Worm (Caenorhabditis elegans): Measurements from ENCODE around the gene nhr-185.
A peak's percentile ranks its signal among the peaks of the same experiment; 100 is the strongest.

The nhr-185 gene

DNA sequence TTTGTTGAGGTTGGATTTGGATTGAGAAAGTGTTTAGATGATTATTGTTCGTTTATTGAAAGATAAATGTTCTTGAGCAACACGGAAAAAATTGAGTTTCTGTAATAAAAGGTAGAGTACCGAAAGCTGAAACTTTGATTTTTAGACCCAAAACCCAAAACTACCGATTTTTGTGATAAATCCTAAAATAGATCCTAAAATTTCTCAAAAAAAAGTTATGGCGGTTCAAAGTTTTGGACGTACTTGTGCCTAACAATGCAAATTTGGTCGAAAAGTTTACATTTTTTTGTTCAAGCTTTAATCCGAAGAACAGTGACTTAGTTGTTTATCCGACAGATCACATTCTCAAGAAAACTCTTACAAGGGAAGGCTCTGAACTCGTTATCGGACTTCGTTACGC is at the start of gene nhr-185:
TSS of gene nhr-185 (minus strand) at position 101 of the 400 bp plus-strand sequence.
- TF ChIP-seq tbp1 (GFP tag; optimal IDR thresholded peaks at IDR 0.05) = no peak

DNA sequence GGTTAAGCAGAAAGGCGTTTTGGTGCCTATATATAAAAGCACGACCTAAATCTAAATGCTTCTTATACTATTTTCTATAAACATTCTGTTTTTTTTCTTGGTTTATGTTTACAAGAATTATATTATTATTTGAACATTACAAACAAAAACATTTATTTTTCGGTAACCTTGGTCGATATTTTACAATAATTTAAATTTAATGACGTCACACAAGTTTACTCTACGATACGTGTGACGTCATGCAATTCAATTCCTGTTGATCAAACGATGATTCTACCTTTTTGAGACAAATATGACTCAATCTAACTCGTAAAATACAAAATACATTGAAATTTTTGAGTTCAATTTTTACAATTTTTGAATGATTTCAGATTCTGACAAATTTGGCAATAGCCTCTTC is 48.9 kb upstream of the nhr-185 start:
- TF ChIP-seq sptf-2 (GFP tag; optimal IDR thresholded peaks at IDR 0.05) = no peak
- TF ChIP-seq akir-1 (GFP tag; optimal IDR thresholded peaks at IDR 0.05) = no peak
- TF ChIP-seq T26A5.8 (tag; optimal IDR thresholded peaks at IDR 0.05) = no peak
- no peak for TF ChIP-seq bed-2 (GFP tag; IDR thresholded peaks at IDR 0.05)
- TF ChIP-seq K11D2.4 (GFP tag; IDR thresholded peaks at IDR 0.05) = no peak
- no peak for TF ChIP-seq nhr-80 (tag; optimal IDR thresholded peaks at IDR 0.05)
- no peak for TF ChIP-seq lin-54 (GFP tag; optimal IDR thresholded peaks at IDR 0.05)

DNA sequence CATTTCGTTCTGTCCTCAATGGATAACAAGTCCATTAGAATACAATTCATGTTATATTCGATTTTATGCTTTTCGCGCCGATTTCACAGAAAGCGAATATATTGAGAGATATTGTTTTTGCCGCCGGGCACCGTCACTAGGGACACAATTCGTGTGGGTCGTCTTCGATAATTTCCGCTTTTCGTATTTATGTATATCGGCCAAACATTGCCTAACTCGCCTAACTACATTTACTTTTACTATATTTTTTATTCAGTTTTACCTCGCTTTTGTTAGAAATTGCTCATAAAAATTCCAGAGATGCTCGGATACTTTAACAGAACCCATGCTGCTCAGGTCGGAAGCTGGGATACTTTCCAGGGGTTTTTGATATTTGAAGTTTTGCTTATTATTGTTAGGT is 47.5 kb upstream of the nhr-185 start, which contains the start of gene sre-9:
TSS of gene sre-9 (plus strand) at position 301 of the 400 bp plus-strand sequence.
- TF ChIP-seq D2030.7 (GFP tag; IDR thresholded peaks at IDR 0.05) = no peak
- TF ChIP-seq aptf-2 (GFP tag; conservative IDR thresholded peaks at IDR 0.05) = no peak
- no peak for TF ChIP-seq nfya-1 (tag; optimal IDR thresholded peaks at IDR 0.05; ENCODE audit: borderline replicate concordance, insufficient read depth)
- no peak for TF ChIP-seq K11D2.4 (GFP tag; IDR thresholded peaks at IDR 0.05)
- no peak for TF ChIP-seq xnd-1 (tag; optimal IDR thresholded peaks at IDR 0.05)
- no peak for TF ChIP-seq ztf-22 (GFP tag; optimal IDR thresholded peaks at IDR 0.05)
- no peak for TF ChIP-seq nfyb-1 (GFP tag; IDR thresholded peaks at IDR 0.05)
- no peak for TF ChIP-seq dpff-1 (tag; optimal IDR thresholded peaks at IDR 0.05)
- no peak for TF ChIP-seq madf-3 (GFP tag; IDR thresholded peaks at IDR 0.05)
- no peak for TF ChIP-seq pbrm-1 (GFP tag; IDR thresholded peaks at IDR 0.05)
- no peak for TF ChIP-seq ceh-79 (tag; optimal IDR thresholded peaks at IDR 0.05)
- no peak for TF ChIP-seq Y56A3A.18 (GFP tag; IDR thresholded peaks at IDR 0.05)
- TF ChIP-seq Y67H2A.10 (GFP tag; conservative IDR thresholded peaks at IDR 0.05) = no peak
- no peak for TF ChIP-seq tbx-9 (tag; optimal IDR thresholded peaks at IDR 0.05; ENCODE audit: borderline replicate concordance)
- no peak for TF ChIP-seq ztf-3 (GFP tag; optimal IDR thresholded peaks at IDR 0.05)
- TF ChIP-seq mes-4 (tag; optimal IDR thresholded peaks at IDR 0.05) = no peak
- TF ChIP-seq ceh-91 (GFP tag; IDR thresholded peaks at IDR 0.05) = no peak
- TF ChIP-seq mcd-1 (GFP tag; IDR thresholded peaks at IDR 0.05) = no peak
- TF ChIP-seq ekl-4 (GFP tag; IDR thresholded peaks at IDR 0.05) = no peak
- no peak for TF ChIP-seq unc-62 (GFP tag; optimal IDR thresholded peaks at IDR 0.05)

DNA sequence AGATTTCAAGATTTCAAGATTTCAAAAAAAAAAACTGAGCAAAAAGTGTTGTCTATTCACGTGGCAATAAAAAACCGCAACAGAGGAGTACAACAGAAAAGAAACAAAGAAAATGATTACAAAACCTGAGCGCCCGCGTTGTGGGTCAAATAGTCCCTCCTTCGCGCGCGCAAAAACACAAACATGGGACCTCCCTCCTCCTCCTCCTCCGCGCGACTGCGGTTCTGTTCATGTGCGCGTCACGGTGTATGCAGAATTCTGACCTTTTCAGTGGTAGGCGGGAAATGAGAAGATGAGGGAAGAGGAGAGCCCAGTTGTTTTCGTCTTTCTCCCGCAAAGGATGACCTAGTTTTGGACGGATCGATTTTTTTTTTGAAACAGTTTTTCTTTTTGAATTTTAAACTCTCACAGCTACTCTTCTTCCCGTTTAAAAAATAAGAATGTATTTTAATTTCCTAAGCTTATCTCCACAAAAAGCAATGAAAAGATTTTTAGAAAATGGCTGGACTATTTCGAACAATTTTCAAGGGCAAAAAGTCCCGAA is 45.3 kb upstream of the nhr-185 start, which contains the start of gene C17E7.4:
TSS of gene C17E7.4 (plus strand) at position 494 of the 544 bp plus-strand sequence.
- TF ChIP-seq attf-6 (GFP tag; IDR thresholded peaks at IDR 0.05) = no peak
- TF ChIP-seq ceh-91 (GFP tag; IDR thresholded peaks at IDR 0.05) = peak; percentile 44; the same call in 1 of the 2 replicates
- TF ChIP-seq let-607 (tag; optimal IDR thresholded peaks at IDR 0.05) = no peak
- TF ChIP-seq xnd-1 (tag; optimal IDR thresholded peaks at IDR 0.05) = peak; percentile 48
- TF ChIP-seq lsl-1 (GFP tag; optimal IDR thresholded peaks at IDR 0.05) = peak; percentile 9
- peak; percentile 70 for TF ChIP-seq egrh-3 (GFP tag; IDR thresholded peaks at IDR 0.05)
- TF ChIP-seq dox-1 (GFP tag; IDR thresholded peaks at IDR 0.05) = peak; percentile 62; the same call in 1 of the 2 replicates
- no peak for TF ChIP-seq B0336.3 (GFP tag; IDR thresholded peaks at IDR 0.05)
- TF ChIP-seq hmg-1.2 (GFP tag; IDR thresholded peaks at IDR 0.05) = peak; percentile 54; the same call in 1 of the 2 replicates
- TF ChIP-seq tlf-1 (GFP tag; optimal IDR thresholded peaks at IDR 0.05) = no peak
- TF ChIP-seq ccch-3 (GFP tag; optimal IDR thresholded peaks at IDR 0.05) = no peak
- no peak for TF ChIP-seq nhr-90 (tag; optimal IDR thresholded peaks at IDR 0.05)
- TF ChIP-seq bed-2 (GFP tag; IDR thresholded peaks at IDR 0.05) = no peak
- TF ChIP-seq madf-6 (GFP tag; IDR thresholded peaks at IDR 0.05) = peak; percentile 88
- peak; percentile 47; the same call in 1 of the 2 replicates for TF ChIP-seq D2030.7 (GFP tag; IDR thresholded peaks at IDR 0.05)
- peak; percentile 69 for TF ChIP-seq dpl-1 (GFP tag; optimal IDR thresholded peaks at IDR 0.05)
- TF ChIP-seq hlh-12 (tag; optimal IDR thresholded peaks at IDR 0.05) = no peak
- TF ChIP-seq efl-1 (GFP tag; optimal IDR thresholded peaks at IDR 0.05) = peak; percentile 89
- no peak for TF ChIP-seq K11D2.4 (GFP tag; IDR thresholded peaks at IDR 0.05)
- no peak for TF ChIP-seq aptf-3 (GFP tag; IDR thresholded peaks at IDR 0.05)
- TF ChIP-seq snpc-3.4 (tag; optimal IDR thresholded peaks at IDR 0.05) = peak; percentile 16
- TF ChIP-seq madf-8 (GFP tag; conservative IDR thresholded peaks at IDR 0.05) = peak; percentile 72
